Worm (Caenorhabditis elegans) whole organism, young adult: Measurements from ENCODE around the gene ess-2.

Source experiments
- B0019.2 ChIP-seq: fragments of 200-800 bp; sonication (Bioruptor generic); conservative IDR thresholded peaks from 2 replicates; pipeline ENCODE4 v1.3.6; 2022; ENCODE audit warnings: missing genetic modification reagents, missing genetic modification characterization, missing compliant biosample characterization
- F57A8.1 ChIP-seq: fragments of 200-800 bp; sonication (Bioruptor generic); optimal IDR thresholded peaks from 2 replicates; lab custom pipeline; 2018; ENCODE audit warnings: mild to moderate bottlenecking, missing genetic modification characterization, moderate library complexity, missing compliant biosample characterization
- K11D2.4 ChIP-seq: fragments of 200-800 bp; sonication (Bioruptor generic); IDR thresholded peaks from 2 replicates; pipeline ENCODE4 v1.3.6; 2022; ENCODE audit warnings: missing genetic modification reagents, missing genetic modification characterization, missing compliant biosample characterization
- K12H6.12 ChIP-seq: fragments of 200-800 bp; sonication (Bioruptor generic); optimal IDR thresholded peaks from 2 replicates; lab custom pipeline; 2018; ENCODE audit warnings: mild to moderate bottlenecking, missing genetic modification characterization, missing compliant biosample characterization
- Y67H2A.10 ChIP-seq: fragments of 200-800 bp; sonication (Bioruptor generic); conservative IDR thresholded peaks from 2 replicates; pipeline ENCODE4 v1.3.6; 2022; ENCODE audit warnings: missing genetic modification reagents, missing genetic modification characterization, missing compliant biosample characterization
- aptf-2 ChIP-seq: fragments of 200-800 bp; sonication (Bioruptor generic); conservative IDR thresholded peaks from 2 replicates; pipeline ENCODE4 v1.3.6; 2022; ENCODE audit warnings: missing genetic modification reagents, missing genetic modification characterization, missing compliant biosample characterization
- athp-1 ChIP-seq: sonication (generic microtip); optimal IDR thresholded peaks from 2 replicates; lab custom pipeline; 2017; ENCODE audit warnings: mild to moderate bottlenecking, missing genetic modification characterization, missing compliant biosample characterization
- attf-3 ChIP-seq: fragments of 200-800 bp; sonication (Bioruptor generic); conservative IDR thresholded peaks from 2 replicates; pipeline ENCODE4 v1.3.6; 2022; ENCODE audit warnings: missing genetic modification reagents, missing genetic modification characterization, missing compliant biosample characterization
- cebp-1 ChIP-seq, 2 experiments: fragments of 200-800 bp in 1 of 2; sonication (Bioruptor generic) in 1 of 2; sonication (generic microtip) in 1 of 2; IDR thresholded peaks in 1 of 2; optimal IDR thresholded peaks in 1 of 2; 2 replicates each; pipeline versions ENCODE4 v1.3.6 to Lab custom; 2017 to 2022; ENCODE audit warnings: missing compliant biosample characterization in 2 of 2, missing genetic modification characterization in 2 of 2, mild to moderate bottlenecking in 1 of 2, missing genetic modification reagents in 1 of 2, moderate library complexity in 1 of 2
- ceh-79 ChIP-seq: sonication (generic microtip); optimal IDR thresholded peaks from 2 replicates; lab custom pipeline; 2017; ENCODE audit warnings: mild to moderate bottlenecking, missing genetic modification characterization, missing compliant biosample characterization
- ceh-91 ChIP-seq: fragments of 200-800 bp; sonication (Bioruptor generic); IDR thresholded peaks from 2 replicates; pipeline ENCODE4 v1.3.6; 2022; ENCODE audit warnings: missing genetic modification reagents, missing genetic modification characterization, missing compliant biosample characterization
- chd-7 ChIP-seq: sonication (generic microtip); optimal IDR thresholded peaks from 2 replicates; lab custom pipeline; 2016; ENCODE audit warnings: mild to moderate bottlenecking, missing genetic modification characterization, moderate library complexity, missing compliant biosample characterization
- efl-1 ChIP-seq: fragments of 150-350 bp; optimal IDR thresholded peaks from 2 replicates; lab custom pipeline; 2014; ENCODE audit warnings: missing biosample characterization, missing genetic modification reagents, missing genetic modification characterization
- egl-18 ChIP-seq: fragments of 200-800 bp; sonication (Bioruptor generic); IDR thresholded peaks from 2 replicates; pipeline ENCODE4 v1.3.6; 2022; ENCODE audit warnings: missing genetic modification reagents, missing genetic modification characterization, missing compliant biosample characterization
- ekl-4 ChIP-seq: fragments of 200-800 bp; sonication (Bioruptor generic); IDR thresholded peaks from 2 replicates; pipeline ENCODE4 v1.3.6; 2022; ENCODE audit warnings: missing genetic modification reagents, missing genetic modification characterization, missing compliant biosample characterization
- ets-4 ChIP-seq: fragments of 200-800 bp; sonication (Bioruptor generic); optimal IDR thresholded peaks from 2 replicates; lab custom pipeline; 2018; ENCODE audit warnings: mild to moderate bottlenecking, missing genetic modification characterization, missing compliant biosample characterization
- him-1 ChIP-seq: sonication (generic microtip); optimal IDR thresholded peaks from 2 replicates; lab custom pipeline; 2016; ENCODE audit warnings: missing genotype, missing genetic modification reagents, missing genetic modification characterization, missing compliant biosample characterization
- hlh-12 ChIP-seq: sonication (generic microtip); optimal IDR thresholded peaks from 2 replicates; lab custom pipeline; 2016; ENCODE audit warnings: missing genetic modification characterization, missing compliant biosample characterization
- hrde-1 ChIP-seq: sonication (generic microtip); optimal IDR thresholded peaks from 2 replicates; lab custom pipeline; 2016; ENCODE audit warnings: missing genetic modification characterization, mild to moderate bottlenecking, missing compliant biosample characterization, moderate library complexity, missing genotype, missing genetic modification reagents, borderline replicate concordance
- hsf-1 ChIP-seq: fragments of 200-800 bp; sonication (Bioruptor generic); IDR thresholded peaks from 2 replicates; pipeline ENCODE4 v1.3.6; 2022; ENCODE audit warnings: missing genetic modification reagents, missing genetic modification characterization, missing compliant biosample characterization
- lin-35 ChIP-seq, 3 experiments: fragments of 150-350 bp in 2 of 3; sonication (generic microtip) in 1 of 3; optimal IDR thresholded peaks; 2 replicates each; lab custom pipeline; 2014 to 2018; ENCODE audit warnings: missing biosample characterization in 3 of 3, missing genetic modification characterization in 3 of 3, missing genetic modification reagents in 3 of 3
- madf-6 ChIP-seq: fragments of 200-800 bp; sonication (Bioruptor generic); IDR thresholded peaks from 2 replicates; pipeline ENCODE4 v1.3.6; 2022; ENCODE audit warnings: missing genetic modification reagents, missing genetic modification characterization, missing compliant biosample characterization
- madf-8 ChIP-seq: fragments of 200-800 bp; sonication (Bioruptor generic); conservative IDR thresholded peaks from 2 replicates; pipeline ENCODE4 v1.3.6; 2022; ENCODE audit warnings: missing genetic modification reagents, missing genetic modification characterization, missing compliant biosample characterization
- nfya-1 ChIP-seq: sonication (generic microtip); optimal IDR thresholded peaks from 2 replicates; lab custom pipeline; 2017; ENCODE audit warnings: antibody characterized with exemption, missing compliant biosample characterization, missing genetic modification characterization, borderline replicate concordance; ENCODE audit not compliant: insufficient read depth
- nhr-120 ChIP-seq: fragments of 200-800 bp; sonication (Bioruptor generic); IDR thresholded peaks from 2 replicates; pipeline ENCODE4 v1.3.6; 2022; ENCODE audit warnings: missing genetic modification characterization, missing compliant biosample characterization
- nhr-27 ChIP-seq: fragments of 200-800 bp; sonication (Bioruptor generic); optimal IDR thresholded peaks from 2 replicates; lab custom pipeline; 2018; ENCODE audit warnings: mild to moderate bottlenecking, missing genetic modification characterization, moderate library complexity, missing compliant biosample characterization
- nhr-80 ChIP-seq: sonication (generic microtip); optimal IDR thresholded peaks from 2 replicates; lab custom pipeline; 2016; ENCODE audit warnings: missing genetic modification characterization, missing compliant biosample characterization
- nhr-90 ChIP-seq: sonication (generic microtip); optimal IDR thresholded peaks from 2 replicates; lab custom pipeline; 2016; ENCODE audit warnings: missing genotype, mild to moderate bottlenecking, missing genetic modification characterization, missing compliant biosample characterization
- rcor-1 ChIP-seq: fragments of 200-800 bp; sonication (Bioruptor generic); IDR thresholded peaks from 2 replicates; pipeline ENCODE4 v1.3.6; 2022; ENCODE audit warnings: missing genetic modification reagents, missing genetic modification characterization, missing compliant biosample characterization
- rpc-1 ChIP-seq, 2 experiments: fragments of 150-350 bp in 1 of 2; sonication (generic microtip) in 1 of 2; optimal IDR thresholded peaks; 2 replicates each; lab custom pipeline; 2014 to 2018; ENCODE audit warnings: missing biosample characterization in 1 of 2, missing genetic modification characterization in 1 of 2, missing genetic modification reagents in 1 of 2, missing genotype in 1 of 2
- sea-2 ChIP-seq: fragments of 200-800 bp; sonication (Bioruptor generic); IDR thresholded peaks from 2 replicates; pipeline ENCODE4 v1.3.6; 2022; ENCODE audit warnings: missing genetic modification characterization, missing compliant biosample characterization
- snpc-1.1 ChIP-seq: sonication (generic microtip); optimal IDR thresholded peaks from 2 replicates; lab custom pipeline; 2017; ENCODE audit warnings: missing genetic modification characterization, mild to moderate bottlenecking, missing compliant biosample characterization, antibody characterized with exemption, moderate library complexity, missing genotype, missing genetic modification reagents; ENCODE audit not compliant: insufficient read depth
- sptf-2 ChIP-seq: fragments of 200-800 bp; sonication (Bioruptor generic); optimal IDR thresholded peaks from 2 replicates; lab custom pipeline; 2018; ENCODE audit warnings: mild to moderate bottlenecking, missing genetic modification characterization, missing compliant biosample characterization
- tbp1 ChIP-seq: fragments of 200-800 bp; sonication (Bioruptor generic); optimal IDR thresholded peaks from 2 replicates; lab custom pipeline; 2018; ENCODE audit warnings: mild to moderate bottlenecking, missing genetic modification characterization, missing compliant biosample characterization
- unc-130 ChIP-seq: sonication (generic microtip); optimal IDR thresholded peaks from 2 replicates; lab custom pipeline; 2016; ENCODE audit warnings: missing genetic modification reagents, missing genetic modification characterization, missing compliant biosample characterization
- ztf-22 ChIP-seq: fragments of 200-800 bp; sonication (Bioruptor generic); optimal IDR thresholded peaks from 2 replicates; lab custom pipeline; 2018; ENCODE audit warnings: mild to moderate bottlenecking, missing genetic modification characterization, moderate library complexity, missing compliant biosample characterization
- ztf-26 ChIP-seq: sonication (generic microtip); optimal IDR thresholded peaks from 2 replicates; lab custom pipeline; 2017; ENCODE audit warnings: missing genetic modification characterization, missing compliant biosample characterization

Gene ess-2

ce11 chrIII:8490254-8490653, at the start of gene ess-2, which contains the start of gene F42H10.2:
Gene ess-2 (minus strand): TSS chrIII:8490352.
Gene F42H10.2 (plus strand): TSS chrIII:8490620.
- TF ChIP-seq attf-3 (GFP tag; lab: Robert Waterston, UW) = peak; percentile 92
- TF ChIP-seq cebp-1 (GFP tag; IDR thresholded peaks at IDR 0.05; lab: Robert Waterston, UW) = peak; percentile 89
- TF ChIP-seq cebp-1 (tag; optimal IDR thresholded peaks at IDR 0.05; lab: Kevin White, UChicago) = peak; percentile 95
- TF ChIP-seq ets-4 (GFP tag; lab: Kevin White, UChicago) = no peak
- TF ChIP-seq, all 124 proteins: peak for 2

- TF ChIP-seq hsf-1 (GFP tag; lab: Robert Waterston, UW) = no peak
- TF ChIP-seq rcor-1 (GFP tag; lab: Robert Waterston, UW) = no peak
- TF ChIP-seq nfya-1 (tag; lab: Kevin White, UChicago) = no peak
- no peak for TF ChIP-seq him-1 (tag; lab: Kevin White, UChicago)
- TF ChIP-seq sea-2 (GFP tag; lab: Robert Waterston, UW) = no peak
- TF ChIP-seq madf-8 (GFP tag; lab: Robert Waterston, UW) = no peak
- no peak for TF ChIP-seq ekl-4 (GFP tag; lab: Robert Waterston, UW)
- TF ChIP-seq K12H6.12 (tag; lab: Kevin White, UChicago) = no peak
- TF ChIP-seq hrde-1 (tag; lab: Kevin White, UChicago) = no peak
- no peak for TF ChIP-seq ceh-91
- TF ChIP-seq chd-7 (tag; lab: Kevin White, UChicago) = no peak
- TF ChIP-seq, all 124 proteins: peak for 0
Observed at ce11 chrIII:8535445-8535844, 45.3 kb upstream of the ess-2 start.

DNA sequence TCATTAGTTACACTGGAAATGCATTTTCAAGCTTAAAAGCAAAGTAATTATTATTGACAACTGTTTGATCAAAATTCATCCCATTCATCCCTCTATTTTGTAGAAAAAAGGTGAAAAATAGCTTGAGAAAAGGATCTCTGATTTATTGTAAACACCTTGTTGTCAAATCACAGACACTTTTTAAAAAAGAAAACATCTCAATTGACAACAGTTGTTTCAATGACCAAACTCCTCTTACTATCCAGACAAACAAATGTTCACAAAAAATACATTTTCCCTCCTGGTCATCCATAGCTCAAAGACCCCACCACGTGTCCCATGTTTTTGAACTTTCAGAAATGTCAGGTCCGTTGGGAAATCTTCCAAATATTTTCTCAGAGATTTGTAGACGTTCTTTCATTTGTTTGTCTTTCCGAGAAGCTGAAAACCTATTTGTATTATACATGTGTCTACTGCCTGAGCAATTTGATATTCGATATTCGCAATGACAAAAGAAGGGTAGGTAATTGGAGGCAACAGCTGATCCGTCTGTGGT, 44.6 kb upstream of the ess-2 start, which contains the start of gene trp-1:
Gene trp-1, plus strand, starts transcription at position 485 of the 535 bp plus-strand sequence.
- TF ChIP-seq egl-18 = no peak

- TF ChIP-seq Y67H2A.10 (GFP tag; lab: Robert Waterston, UW) (no peak), B0019.2 (GFP tag; lab: Robert Waterston, UW) (no peak), ztf-22 (no peak), nhr-80 (tag; lab: Kevin White, UChicago) (no peak), nfya-1 (tag; lab: Kevin White, UChicago) (no peak), efl-1 (GFP tag; lab: Kevin White, UChicago) (no peak), K12H6.12 (tag; lab: Kevin White, UChicago) (no peak), madf-6 (GFP tag; lab: Robert Waterston, UW) (no peak), aptf-2 (no peak), F57A8.1 (no peak), tbp1 (GFP tag; lab: Kevin White, UChicago) (no peak)
Observed at ce11 chrIII:8533900-8534299, 43.7 kb upstream of the ess-2 start.

ce11 chrIII:8529772-8530171, 39.6 kb upstream of the ess-2 start, which contains the start of gene ZC21.10:
Gene ZC21.10 (plus strand): TSS chrIII:8530072.
- TF ChIP-seq nhr-90 (tag; lab: Kevin White, UChicago) (no peak), lin-35 (GFP tag; optimal IDR thresholded peaks at IDR 0.05; lab: Kevin White, UChicago) (no peak), ceh-79 (no peak), sptf-2 (no peak), K11D2.4 (GFP tag; lab: Robert Waterston, UW) (no peak), snpc-1.1 (tag; lab: Kevin White, UChicago) (no peak), unc-130 (GFP tag; lab: Kevin White, UChicago) (no peak), ztf-26 (no peak), hlh-12 (tag; lab: Kevin White, UChicago) (no peak), B0019.2 (GFP tag; lab: Robert Waterston, UW) (no peak), nhr-120 (GFP tag; lab: Robert Waterston, UW) (no peak), athp-1 (tag; lab: Kevin White, UChicago) (no peak), nhr-27 (no peak), rpc-1 (optimal IDR thresholded peaks at IDR 0.05; lab: Kevin White, UChicago) (no peak), rpc-1 (tag; optimal IDR thresholded peaks at IDR 0.05; lab: Kevin White, UChicago) (no peak)
